Fruit fly (Drosophila melanogaster) whole organism, embryonic: ENCODE results near the gene yellow-e.
A peak's percentile ranks its signal among the peaks of the same experiment; 100 is the strongest.

ENCODE experiments used
- Abd-B ChIP-seq: fragments of 200-800 bp; sonication (Bioruptor generic); optimal IDR thresholded peaks from 2 replicates; lab custom pipeline; 2018; ENCODE audit warnings: missing biosample characterization, mild to moderate bottlenecking, missing genetic modification characterization, moderate library complexity
- Adf1 ChIP-seq: fragments of 200-800 bp; sonication (Bioruptor generic); IDR thresholded peaks from 2 replicates; pipeline ENCODE4 v1.3.6; 2022; ENCODE audit warnings: missing biosample characterization, missing genetic modification characterization
- Awh ChIP-seq: fragments of 200-800 bp; sonication (Bioruptor generic); IDR thresholded peaks from 2 replicates; pipeline ENCODE4, ENCODE4 v1.3.6; 2022; ENCODE audit warnings: missing biosample characterization, missing genetic modification characterization
- BEAF-32 ChIP-seq: fragments of 200-800 bp; sonication (Bioruptor generic); optimal IDR thresholded peaks from 3 replicates; lab custom pipeline; 2017; ENCODE audit warnings: missing biosample characterization, missing genetic modification characterization, mild to moderate bottlenecking, moderate library complexity, missing genetic modification reagents
- CG10979 ChIP-seq: fragments of 200-800 bp; sonication (Bioruptor generic); optimal IDR thresholded peaks from 2 replicates; lab custom pipeline; 2018; ENCODE audit warnings: missing biosample characterization, mild to moderate bottlenecking, missing genetic modification characterization, moderate library complexity
- CG11504 ChIP-seq: fragments of 200-800 bp; sonication (Bioruptor generic); optimal IDR thresholded peaks from 3 replicates; lab custom pipeline; 2019; ENCODE audit warnings: missing biosample characterization, mild to moderate bottlenecking, missing genetic modification characterization, moderate library complexity
- CG12299 ChIP-seq: fragments of 200-800 bp; sonication (Bioruptor generic); optimal IDR thresholded peaks from 2 replicates; lab custom pipeline; 2018; ENCODE audit warnings: missing biosample characterization, mild to moderate bottlenecking, missing genetic modification characterization
- CG12659 ChIP-seq: fragments of 200-800 bp; sonication (Bioruptor generic); optimal IDR thresholded peaks from 3 replicates; lab custom pipeline; 2017; ENCODE audit warnings: mild to moderate bottlenecking, missing biosample characterization, missing genetic modification reagents, missing genetic modification characterization
- CG15514 ChIP-seq: fragments of 200-800 bp; sonication (Bioruptor generic); optimal IDR thresholded peaks from 3 replicates; lab custom pipeline; 2017; ENCODE audit warnings: missing biosample characterization, missing genetic modification characterization, mild to moderate bottlenecking, moderate library complexity, missing genetic modification reagents
- CG16815 ChIP-seq: fragments of 200-800 bp; sonication (Bioruptor generic); optimal IDR thresholded peaks from 3 replicates; lab custom pipeline; 2017; ENCODE audit warnings: missing biosample characterization, mild to moderate bottlenecking, missing genetic modification characterization
- CG17385 ChIP-seq: fragments of 200-800 bp; sonication (Bioruptor generic); optimal IDR thresholded peaks from 3 replicates; lab custom pipeline; 2018; ENCODE audit warnings: missing biosample characterization, mild to moderate bottlenecking, missing genetic modification characterization
- CG17802 ChIP-seq: fragments of 200-800 bp; sonication (Bioruptor generic); optimal IDR thresholded peaks from 2 replicates; lab custom pipeline; 2018; ENCODE audit warnings: missing biosample characterization, mild to moderate bottlenecking, missing genetic modification characterization, moderate library complexity
- CG30020 ChIP-seq: fragments of 200-800 bp; optimal IDR thresholded peaks from 2 replicates; lab custom pipeline; 2019; ENCODE audit warnings: missing biosample characterization, mild to moderate bottlenecking, missing genetic modification characterization, moderate library complexity
- CG33213 ChIP-seq: fragments of 200-800 bp; sonication (Bioruptor generic); optimal IDR thresholded peaks from 3 replicates; lab custom pipeline; 2016; ENCODE audit warnings: missing biosample characterization, missing genetic modification characterization
- CG34422 ChIP-seq: fragments of 200-800 bp; sonication (Bioruptor generic); IDR thresholded peaks from 3 replicates; pipeline ENCODE4 v1.3.6; 2022; ENCODE audit warnings: missing biosample characterization, missing genetic modification characterization
- CG4730 ChIP-seq: fragments of 200-800 bp; sonication (Bioruptor generic); IDR thresholded peaks from 2 replicates; pipeline ENCODE4 v1.3.6; 2022; ENCODE audit warnings: missing biosample characterization, missing genetic modification characterization
- CG4820 ChIP-seq: fragments of 200-800 bp; sonication (Bioruptor generic); optimal IDR thresholded peaks from 3 replicates; lab custom pipeline; 2016; ENCODE audit warnings: missing biosample characterization, missing genetic modification characterization
- CG6791 ChIP-seq: fragments of 200-800 bp; sonication (Bioruptor generic); IDR thresholded peaks from 3 replicates; pipeline ENCODE4 v1.3.6; 2022; ENCODE audit warnings: missing biosample characterization, missing genetic modification characterization; ENCODE audit not compliant: partially characterized antibody
- CG8765 ChIP-seq: fragments of 200-800 bp; sonication (Bioruptor generic); IDR thresholded peaks from 2 replicates; pipeline ENCODE4 v1.3.6; 2022; ENCODE audit warnings: missing biosample characterization, missing genetic modification characterization
- CG9215 ChIP-seq: fragments of 200-800 bp; sonication (Bioruptor generic); IDR thresholded peaks from 2 replicates; pipeline ENCODE4 v1.3.6; 2022; ENCODE audit warnings: missing biosample characterization, missing genetic modification characterization
- CG9437 ChIP-seq: fragments of 200-800 bp; sonication (Bioruptor generic); optimal IDR thresholded peaks from 2 replicates; lab custom pipeline; 2018; ENCODE audit warnings: missing biosample characterization, mild to moderate bottlenecking, missing genetic modification characterization
- CkIIα-i1 ChIP-seq: fragments of 200-800 bp; sonication (Bioruptor generic); IDR thresholded peaks from 2 replicates; pipeline ENCODE4 v1.3.6; 2022; ENCODE audit warnings: missing biosample characterization, missing genetic modification characterization
- Drgx ChIP-seq: fragments of 200-800 bp; sonication (Bioruptor generic); IDR thresholded peaks from 2 replicates; pipeline ENCODE4 v1.3.6; 2022; ENCODE audit warnings: missing biosample characterization, missing genetic modification characterization
- Fer2 ChIP-seq: fragments of 200-800 bp; sonication (Bioruptor generic); optimal IDR thresholded peaks from 2 replicates; lab custom pipeline; 2018; ENCODE audit warnings: missing biosample characterization, mild to moderate bottlenecking, missing genetic modification characterization, moderate library complexity
- H2.0 ChIP-seq: fragments of 200-800 bp; sonication (Bioruptor generic); IDR thresholded peaks from 2 replicates; pipeline ENCODE4 v1.3.6; 2022; ENCODE audit warnings: missing biosample characterization, missing genetic modification characterization
- HHEX ChIP-seq: fragments of 200-800 bp; sonication (Bioruptor generic); optimal IDR thresholded peaks from 3 replicates; lab custom pipeline; 2017; ENCODE audit warnings: missing biosample characterization, mild to moderate bottlenecking, missing genetic modification characterization, missing genetic modification reagents
- HLHmδ ChIP-seq: fragments of 200-800 bp; sonication (Bioruptor generic); optimal IDR thresholded peaks from 2 replicates; lab custom pipeline; 2018; ENCODE audit warnings: missing biosample characterization, mild to moderate bottlenecking, missing genetic modification characterization, moderate library complexity
- Hr3 ChIP-seq: fragments of 200-800 bp; sonication (Bioruptor generic); optimal IDR thresholded peaks from 3 replicates; lab custom pipeline; 2016; ENCODE audit warnings: missing biosample characterization, missing genetic modification characterization
- Kr ChIP-seq: fragments of 200-800 bp; sonication (Bioruptor generic); optimal IDR thresholded peaks from 2 replicates; lab custom pipeline; 2017; ENCODE audit warnings: missing biosample characterization, mild to moderate bottlenecking, missing genetic modification characterization
- Lim3 ChIP-seq: fragments of 200-800 bp; sonication (Bioruptor generic); IDR thresholded peaks from 2 replicates; pipeline ENCODE4 v1.3.6; 2022; ENCODE audit warnings: missing biosample characterization, missing genetic modification characterization
- Nf-YC ChIP-seq: fragments of 200-800 bp; optimal IDR thresholded peaks from 3 replicates; lab custom pipeline; 2019; ENCODE audit warnings: missing biosample characterization, mild to moderate bottlenecking, missing genetic modification characterization, moderate library complexity
- Sin3A ChIP-seq: fragments of >200 bp; optimal IDR thresholded peaks from 2 replicates; lab custom pipeline; 2018
- Stat92E ChIP-seq, 3 experiments: fragments of >200 bp in 2 of 3; fragments of 200-800 bp in 1 of 3; sonication (Bioruptor generic) in 1 of 3; optimal IDR thresholded peaks; 2 replicates each; lab custom pipeline; 2017 to 2019; ENCODE audit warnings: missing biosample characterization in 3 of 3, missing genetic modification characterization in 3 of 3, mild to moderate bottlenecking in 1 of 3, moderate library complexity in 1 of 3
- abd-A ChIP-seq: fragments of 200-800 bp; sonication (Bioruptor generic); optimal IDR thresholded peaks from 3 replicates; lab custom pipeline; 2019; ENCODE audit warnings: missing biosample characterization, mild to moderate bottlenecking, missing genetic modification characterization, moderate library complexity
- btn ChIP-seq: fragments of 200-800 bp; sonication (Bioruptor generic); optimal IDR thresholded peaks from 2 replicates; lab custom pipeline; 2016; ENCODE audit warnings: missing biosample characterization, missing genetic modification characterization
- cad ChIP-seq: fragments of >200 bp; optimal IDR thresholded peaks from 2 replicates; lab custom pipeline; 2017; ENCODE audit warnings: missing biosample characterization, missing genetic modification characterization
- eve ChIP-seq, 2 experiments: fragments of >200 bp; optimal IDR thresholded peaks; 2 replicates each; lab custom pipeline; 2017; ENCODE audit warnings: missing biosample characterization in 2 of 2, missing genetic modification characterization in 2 of 2
- knrl ChIP-seq: fragments of 200-800 bp; sonication (Bioruptor generic); IDR thresholded peaks from 3 replicates; pipeline ENCODE4 v1.3.6; 2022; ENCODE audit warnings: missing biosample characterization, missing genetic modification characterization; ENCODE audit not compliant: partially characterized antibody
- mld ChIP-seq: fragments of 200-800 bp; sonication (Bioruptor generic); IDR thresholded peaks from 3 replicates; pipeline ENCODE4 v1.3.6; 2022; ENCODE audit warnings: missing biosample characterization, missing genetic modification characterization; ENCODE audit not compliant: partially characterized antibody
- nerfin-1 ChIP-seq: fragments of 200-800 bp; sonication (Bioruptor generic); optimal IDR thresholded peaks from 3 replicates; lab custom pipeline; 2019; ENCODE audit warnings: missing biosample characterization, mild to moderate bottlenecking, missing genetic modification characterization, moderate library complexity
- pan ChIP-seq, 4 experiments: fragments of >200 bp in 3 of 4; fragments of 200-800 bp in 1 of 4; sonication (Bioruptor generic) in 1 of 4; optimal IDR thresholded peaks in 3 of 4; IDR thresholded peaks in 1 of 4; 2 replicates each; pipeline versions ENCODE4 v1.3.6 to Lab custom; 2017 to 2022; ENCODE audit warnings: missing biosample characterization in 2 of 4, missing genetic modification characterization in 2 of 4, mixed read lengths in 1 of 4
- repo ChIP-seq: fragments of 200-800 bp; sonication (Bioruptor generic); optimal IDR thresholded peaks from 2 replicates; lab custom pipeline; 2016; ENCODE audit warnings: missing biosample characterization, missing genetic modification characterization
- ro ChIP-seq: fragments of 200-800 bp; sonication (Bioruptor generic); IDR thresholded peaks from 2 replicates; pipeline ENCODE4 v1.3.6; 2022; ENCODE audit warnings: missing biosample characterization, missing genetic modification characterization
- sima ChIP-seq: fragments of 200-800 bp; sonication (Bioruptor generic); optimal IDR thresholded peaks from 2 replicates; lab custom pipeline; 2016; ENCODE audit warnings: missing biosample characterization, missing genetic modification characterization
- so ChIP-seq: fragments of 200-800 bp; sonication (Bioruptor generic); IDR thresholded peaks from 3 replicates; pipeline ENCODE4 v1.3.6; 2022; ENCODE audit warnings: missing biosample characterization, missing genetic modification characterization
- ssp ChIP-seq: fragments of 200-800 bp; sonication (Bioruptor generic); IDR thresholded peaks from 2 replicates; pipeline ENCODE4 v1.3.6; 2022; ENCODE audit warnings: missing biosample characterization, missing genetic modification characterization
- tin ChIP-seq: fragments of 200-800 bp; sonication (Bioruptor generic); optimal IDR thresholded peaks from 3 replicates; lab custom pipeline; 2016; ENCODE audit warnings: missing biosample characterization, missing genetic modification characterization
- tna ChIP-seq: fragments of 200-800 bp; sonication (Bioruptor generic); IDR thresholded peaks from 2 replicates; pipeline ENCODE4 v1.3.6; 2022; ENCODE audit warnings: missing biosample characterization, missing genetic modification characterization; ENCODE audit not compliant: partially characterized antibody

Gene yellow-e

dm6 chr3R:13428341-13429040 lies 13.4 kb upstream of the yellow-e start (continued):
- TF ChIP-seq Kr (no peak), Adf1 (GFP tag; lab: Robert Waterston, UW) (no peak), HLHmδ (GFP tag; lab: Kevin White, UChicago) (no peak), so (GFP tag; lab: Robert Waterston, UW) (peak; percentile 65; the same call in 1 of the 3 replicates), CG30020 (no peak), Drgx (peak; percentile 78), tna (no peak), Abd-B (GFP tag; lab: Kevin White, UChicago) (peak; percentile 52), CG17385 (GFP tag; lab: Kevin White, UChicago) (peak; percentile 58), repo (GFP tag; lab: Kevin White, UChicago) (no peak), CG17802 (tag; lab: Kevin White, UChicago) (peak; percentile 18), CG9215 (GFP tag; lab: Robert Waterston, UW) (no peak), CG8765 (GFP tag; lab: Robert Waterston, UW) (no peak), CG4820 (GFP tag; lab: Kevin White, UChicago) (peak; percentile 63), abd-A (no peak), nerfin-1 (peak; percentile 62), CG34422 (GFP tag; lab: Robert Waterston, UW) (peak; percentile 58; the same call in 2 of the 3 replicates), Stat92E (GFP tag; optimal IDR thresholded peaks at IDR 0.05; lab: Kevin White, UChicago) (no peak), Fer2 (tag; lab: Kevin White, UChicago) (no peak), knrl (GFP tag; lab: Robert Waterston, UW) (no peak), BEAF-32 (GFP tag; lab: Kevin White, UChicago) (no peak), tin (GFP tag; lab: Kevin White, UChicago) (peak; percentile 77), HHEX (GFP tag; lab: Kevin White, UChicago) (peak; percentile 61), CG33213 (peak; percentile 19), CG11504 (peak; percentile 76), Nf-YC (tag; lab: Kevin White, UChicago) (no peak), CG4730 (GFP tag; lab: Robert Waterston, UW) (peak; percentile 59), btn (GFP tag; lab: Kevin White, UChicago) (peak; percentile 11), Sin3A (lab: Kevin White, UChicago) (no peak), pan (optimal IDR thresholded peaks at IDR 0.05; lab: Kevin White, UChicago) (no peak), pan (GFP tag; optimal IDR thresholded peaks at IDR 0.05 in 1 of 2, IDR thresholded peaks at IDR 0.05 in 1 of 2) (peak in 1 of 2 experiments; percentile 79), CG10979 (tag; lab: Kevin White, UChicago) (peak; percentile 81), cad (no peak), mld (GFP tag; lab: Robert Waterston, UW) (no peak), H2.0 (GFP tag; lab: Robert Waterston, UW) (peak; percentile 62), ssp (GFP tag; lab: Robert Waterston, UW) (0 out of 2 replicates have a peak, but pooled peaks have one; percentile 43), sima (GFP tag; lab: Kevin White, UChicago) (no peak), CG9437 (GFP tag; lab: Kevin White, UChicago) (peak; percentile 37), CG6791 (GFP tag; lab: Robert Waterston, UW) (no peak), Lim3 (GFP tag; lab: Robert Waterston, UW) (no peak), CkIIα-i1 (GFP tag; lab: Robert Waterston, UW) (no peak), CG12299 (tag; lab: Kevin White, UChicago) (no peak), ro (GFP tag; lab: Robert Waterston, UW) (peak; percentile 44; the same call in 1 of the 2 replicates), Hr3 (GFP tag; lab: Kevin White, UChicago) (peak; percentile 60), CG16815 (GFP tag; lab: Kevin White, UChicago) (peak; percentile 55), CG12659 (peak; percentile 51), eve (GFP tag; optimal IDR thresholded peaks at IDR 0.05; lab: Kevin White, UChicago) (no peak), CG15514 (GFP tag; lab: Kevin White, UChicago) (peak; percentile 19), Awh (GFP tag; lab: Robert Waterston, UW) (0 out of 2 replicates have a peak, but pooled peaks have one; percentile 33)
